Worm (Caenorhabditis elegans): ENCODE data around the gene sly-1.

Gene sly-1

DNA sequence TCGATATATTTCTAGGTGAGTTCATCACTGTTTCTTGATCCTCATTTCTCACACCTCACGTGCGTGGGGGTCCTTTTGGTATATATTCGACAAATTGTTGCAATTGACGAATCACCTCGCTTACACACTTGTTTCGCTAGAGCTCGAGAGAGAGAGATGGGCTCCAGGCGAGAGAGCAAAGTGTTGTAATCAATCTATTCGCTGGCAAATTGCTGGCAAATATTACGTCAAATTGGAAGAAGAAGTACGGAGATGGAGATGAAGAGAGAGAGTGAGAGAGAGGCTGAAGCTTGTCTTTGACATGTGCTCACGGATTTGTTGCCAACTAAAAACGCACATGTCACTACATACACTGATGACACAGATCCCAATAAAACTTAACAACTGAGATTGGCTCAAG lies 19.1 kb downstream of the sly-1 start:
- TF ChIP-seq ceh-39 (tag; optimal IDR thresholded peaks at IDR 0.05) (no peak), M03D4.4 (tag; optimal IDR thresholded peaks at IDR 0.05) (no peak), nhr-237 (tag; optimal IDR thresholded peaks at IDR 0.05) (no peak), lsy-2 (tag; optimal IDR thresholded peaks at IDR 0.05) (no peak), ztf-11 (tag; optimal IDR thresholded peaks at IDR 0.05) (no peak), snpc-4 (tag; optimal IDR thresholded peaks at IDR 0.05) (no peak), nhr-28 (tag; optimal IDR thresholded peaks at IDR 0.05) (no peak), unc-120 (tag; optimal IDR thresholded peaks at IDR 0.05; ENCODE audit: poor library complexity, severe bottlenecking) (peak; percentile 85), hlh-1 (tag; optimal IDR thresholded peaks at IDR 0.05) (peak; percentile 81), sptf-1 (tag; optimal IDR thresholded peaks at IDR 0.05) (no peak), ham-2 (GFP tag; optimal IDR thresholded peaks at IDR 0.05) (no peak), mab-5 (tag; optimal IDR thresholded peaks at IDR 0.05) (peak; percentile 9), zip-8 (tag; optimal IDR thresholded peaks at IDR 0.05) (no peak), blmp-1 (tag; optimal IDR thresholded peaks at IDR 0.05) (no peak), unc-62 (GFP tag; optimal IDR thresholded peaks at IDR 0.05) (peak; percentile 96), elt-1 (tag; optimal IDR thresholded peaks at IDR 0.05; ENCODE audit: borderline replicate concordance, insufficient read depth) (no peak), cnd-1 (tag; optimal IDR thresholded peaks at IDR 0.05) (no peak), elt-3 (tag; optimal IDR thresholded peaks at IDR 0.05) (no peak)

DNA sequence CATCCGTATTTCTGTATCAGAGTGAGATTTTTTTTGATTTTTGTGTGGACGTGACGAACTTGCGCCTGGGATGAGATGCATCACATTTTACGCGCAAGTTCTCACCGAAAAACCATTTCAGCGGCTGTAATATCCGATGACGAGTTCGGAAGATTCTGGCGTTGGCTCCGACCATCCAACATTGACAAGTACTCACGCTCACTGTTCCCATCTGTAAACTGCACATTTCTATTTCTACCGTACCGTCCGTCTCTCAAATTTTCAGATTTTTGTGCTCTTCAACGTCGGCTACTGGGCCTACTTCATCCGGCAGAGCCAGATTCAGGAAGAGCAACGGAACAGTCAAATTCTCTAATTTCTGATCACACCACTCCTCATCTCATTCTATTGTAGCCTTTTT lies 20.6 kb downstream of the sly-1 start:
- TF ChIP-seq tbx-8 (GFP tag; optimal IDR thresholded peaks at IDR 0.05) (no peak), M03D4.4 (tag; optimal IDR thresholded peaks at IDR 0.05) (no peak), nhr-237 (tag; optimal IDR thresholded peaks at IDR 0.05) (no peak), nhr-28 (tag; optimal IDR thresholded peaks at IDR 0.05) (no peak)

DNA sequence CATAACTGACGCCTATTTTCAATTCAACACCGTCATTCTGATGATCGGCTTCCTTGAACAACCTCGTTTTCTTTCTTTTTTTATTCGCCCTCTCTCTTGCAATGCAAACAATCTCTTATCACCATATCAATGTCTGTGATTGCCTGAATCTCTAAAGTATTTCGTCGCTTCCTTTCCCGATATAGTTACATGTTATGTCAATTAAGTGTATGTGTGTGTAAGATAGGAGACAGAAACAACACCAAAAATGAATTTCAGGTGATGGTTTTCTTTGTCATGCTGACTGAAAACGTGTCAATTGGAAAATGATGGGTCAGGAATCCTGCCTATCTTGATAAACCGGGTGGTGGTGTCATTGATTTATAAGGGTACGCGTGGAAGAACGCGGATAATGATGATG lies 26.5 kb downstream of the sly-1 start:
- TF ChIP-seq unc-62 (GFP tag; optimal IDR thresholded peaks at IDR 0.05) (peak; percentile 30), nhr-2 (tag; optimal IDR thresholded peaks at IDR 0.05) (no peak), elt-3 (tag; optimal IDR thresholded peaks at IDR 0.05) (peak; percentile 79), nhr-237 (tag; optimal IDR thresholded peaks at IDR 0.05) (no peak), snpc-4 (tag; optimal IDR thresholded peaks at IDR 0.05) (no peak)

DNA sequence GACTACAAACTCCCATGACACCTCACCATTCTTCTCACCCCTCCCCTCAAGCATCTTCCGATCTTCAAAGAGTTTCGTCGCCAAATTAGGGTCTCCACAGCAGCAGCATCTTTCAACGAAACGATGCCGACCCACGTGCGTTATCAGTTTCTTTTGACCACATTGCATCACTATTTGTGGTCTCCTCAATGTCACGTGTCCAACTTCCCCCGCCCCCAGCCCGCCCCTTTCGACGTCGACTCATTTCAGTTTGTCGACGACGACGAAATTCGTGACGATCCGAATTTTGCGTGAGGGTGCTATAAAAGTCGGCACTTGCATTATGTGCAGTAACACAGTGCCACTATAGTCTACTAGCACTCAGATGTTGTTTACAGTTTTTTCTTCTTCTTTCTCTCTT lies 27.3 kb downstream of the sly-1 start:
- TF ChIP-seq unc-62 (GFP tag; optimal IDR thresholded peaks at IDR 0.05) = no peak

DNA sequence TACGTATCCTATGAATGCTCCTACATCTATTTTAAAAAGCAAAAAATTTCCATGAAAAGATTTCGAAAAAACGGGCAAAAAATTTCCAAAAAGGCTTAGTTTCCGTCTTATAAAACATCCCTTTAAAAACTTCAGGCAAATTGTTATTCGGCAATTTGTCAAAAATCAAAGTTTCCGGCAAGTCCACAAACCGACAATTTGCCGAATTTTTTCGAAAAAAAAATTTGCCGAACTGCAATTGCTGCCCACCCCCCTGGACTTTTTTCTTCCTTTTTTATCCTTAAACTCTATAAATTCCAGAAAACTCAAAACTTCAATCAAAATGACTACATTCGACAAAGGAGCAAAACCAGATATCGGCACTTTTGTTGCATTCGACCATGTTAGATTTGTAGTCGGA lies 28.4 kb downstream of the sly-1 start, which contains the start of gene hpd-1:
Gene hpd-1 (plus strand): TSS at position 301 of the 400 bp plus-strand sequence.
- no peak for TF ChIP-seq lsy-2 (tag; optimal IDR thresholded peaks at IDR 0.05)
- TF ChIP-seq nhr-76 (tag; optimal IDR thresholded peaks at IDR 0.05) = no peak
- TF ChIP-seq unc-62 (GFP tag; optimal IDR thresholded peaks at IDR 0.05) = no peak

DNA sequence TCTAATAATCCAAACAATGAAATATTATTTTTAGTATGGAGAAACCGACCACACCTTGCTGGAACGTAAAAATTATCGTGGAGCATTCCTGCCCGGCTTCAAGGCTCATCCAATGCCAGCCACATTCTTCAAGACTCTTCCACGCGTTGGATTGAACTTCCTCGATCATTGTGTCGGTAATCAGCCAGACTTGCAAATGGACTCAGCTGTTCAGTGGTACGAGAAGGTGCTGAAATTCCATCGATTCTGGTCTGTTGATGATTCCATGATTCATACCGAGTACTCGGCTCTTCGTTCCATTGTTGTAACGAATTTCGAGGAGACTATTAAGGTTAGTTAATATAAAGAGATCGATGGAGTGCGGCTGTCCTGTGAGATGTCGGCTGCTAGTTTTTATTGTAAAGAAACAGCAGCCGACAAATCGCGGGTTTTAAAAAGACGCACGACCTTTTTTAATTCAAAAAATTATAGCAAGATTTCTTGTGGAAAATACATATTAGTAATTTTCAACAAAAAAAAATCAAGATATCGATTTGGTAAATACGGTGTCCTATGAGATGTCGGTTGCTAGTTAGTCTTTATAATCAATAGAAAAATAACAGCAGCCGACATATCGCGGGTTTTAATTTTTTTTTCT lies 29.3 kb downstream of the sly-1 start:
- no peak for TF ChIP-seq ces-1 (GFP tag; optimal IDR thresholded peaks at IDR 0.05)
- no peak for TF ChIP-seq flh-1 (GFP tag; optimal IDR thresholded peaks at IDR 0.05)
- no peak for TF ChIP-seq elt-1 (tag; optimal IDR thresholded peaks at IDR 0.05; ENCODE audit: borderline replicate concordance, insufficient read depth)

DNA sequence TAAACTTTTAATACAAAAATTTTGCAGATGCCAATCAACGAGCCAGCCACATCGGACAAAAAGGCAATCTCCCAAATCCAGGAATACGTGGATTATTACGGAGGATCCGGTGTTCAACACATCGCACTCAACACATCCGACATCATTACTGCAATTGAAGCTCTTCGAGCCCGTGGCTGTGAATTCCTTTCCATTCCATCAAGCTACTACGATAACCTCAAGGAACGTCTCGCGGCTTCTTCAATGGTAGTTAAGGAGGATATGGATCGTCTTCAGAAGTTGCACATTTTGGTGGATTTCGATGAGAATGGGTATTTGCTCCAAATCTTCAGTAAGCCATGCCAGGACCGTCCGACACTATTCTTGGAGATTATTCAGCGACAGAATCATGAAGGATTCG lies 30.1 kb downstream of the sly-1 start:
- no peak for TF ChIP-seq lsy-2 (tag; optimal IDR thresholded peaks at IDR 0.05)
- TF ChIP-seq nhr-76 (tag; optimal IDR thresholded peaks at IDR 0.05) = no peak
- no peak for TF ChIP-seq M03D4.4 (tag; optimal IDR thresholded peaks at IDR 0.05)
- no peak for TF ChIP-seq bed-3 (GFP tag; optimal IDR thresholded peaks at IDR 0.05)
- TF ChIP-seq cnd-1 (tag; optimal IDR thresholded peaks at IDR 0.05) = no peak
- no peak for TF ChIP-seq mep-1 (tag; optimal IDR thresholded peaks at IDR 0.05)
- TF ChIP-seq nhr-12 (tag; optimal IDR thresholded peaks at IDR 0.05) = no peak
- no peak for TF ChIP-seq blmp-1 (tag; optimal IDR thresholded peaks at IDR 0.05)
- TF ChIP-seq zip-8 (tag; optimal IDR thresholded peaks at IDR 0.05) = no peak
- no peak for TF ChIP-seq drap-1 (GFP tag; optimal IDR thresholded peaks at IDR 0.05)
- no peak for TF ChIP-seq snpc-4 (tag; optimal IDR thresholded peaks at IDR 0.05)
- TF ChIP-seq hlh-1 (tag; optimal IDR thresholded peaks at IDR 0.05) = no peak
- TF ChIP-seq sptf-1 (tag; optimal IDR thresholded peaks at IDR 0.05) = no peak
- TF ChIP-seq ztf-11 (tag; optimal IDR thresholded peaks at IDR 0.05) = no peak
- TF ChIP-seq flh-1 (GFP tag; optimal IDR thresholded peaks at IDR 0.05) = no peak
- TF ChIP-seq nhr-2 (tag; optimal IDR thresholded peaks at IDR 0.05) = no peak
- no peak for TF ChIP-seq pha-4 (tag; optimal IDR thresholded peaks at IDR 0.05)
- no peak for TF ChIP-seq ceh-83 (GFP tag; optimal IDR thresholded peaks at IDR 0.05)
